Worm (Caenorhabditis elegans) whole organism, young adult: Measurements from ENCODE around the gene cutl-19.

Source experiments
- B0261.1 ChIP-seq: sonication (generic microtip); optimal IDR thresholded peaks from 2 replicates; lab custom pipeline; 2016; ENCODE audit warnings: mild to moderate bottlenecking, missing genetic modification characterization, moderate library complexity, missing compliant biosample characterization
- F55B11.4 ChIP-seq: sonication (generic microtip); optimal IDR thresholded peaks from 2 replicates; lab custom pipeline; 2016; ENCODE audit warnings: missing compliant biosample characterization, missing genetic modification characterization, borderline replicate concordance; ENCODE audit not compliant: insufficient read depth
- F57A8.1 ChIP-seq: fragments of 200-800 bp; sonication (Bioruptor generic); optimal IDR thresholded peaks from 2 replicates; lab custom pipeline; 2018; ENCODE audit warnings: mild to moderate bottlenecking, missing genetic modification characterization, moderate library complexity, missing compliant biosample characterization
- T07F8.4 ChIP-seq: sonication (generic microtip); optimal IDR thresholded peaks from 2 replicates; lab custom pipeline; 2016; ENCODE audit warnings: mild to moderate bottlenecking, missing genetic modification characterization, moderate library complexity, missing compliant biosample characterization
- ZK185.1 ChIP-seq: sonication (generic microtip); optimal IDR thresholded peaks from 2 replicates; lab custom pipeline; 2016; ENCODE audit warnings: mild to moderate bottlenecking, missing genetic modification characterization, missing compliant biosample characterization; ENCODE audit not compliant: poor library complexity, severe bottlenecking
- akir-1 ChIP-seq: fragments of 200-800 bp; sonication (Bioruptor generic); optimal IDR thresholded peaks from 2 replicates; lab custom pipeline; 2018; ENCODE audit warnings: mild to moderate bottlenecking, missing genetic modification characterization, moderate library complexity, missing compliant biosample characterization
- athp-1 ChIP-seq: sonication (generic microtip); optimal IDR thresholded peaks from 2 replicates; lab custom pipeline; 2017; ENCODE audit warnings: mild to moderate bottlenecking, missing genetic modification characterization, missing compliant biosample characterization
- attf-3 ChIP-seq: fragments of 200-800 bp; sonication (Bioruptor generic); conservative IDR thresholded peaks from 2 replicates; pipeline ENCODE4 v1.3.6; 2022; ENCODE audit warnings: missing genetic modification reagents, missing genetic modification characterization, missing compliant biosample characterization
- attf-5 ChIP-seq: fragments of 200-800 bp; sonication (Bioruptor generic); optimal IDR thresholded peaks from 2 replicates; lab custom pipeline; 2018; ENCODE audit warnings: mild to moderate bottlenecking, missing genetic modification characterization, missing compliant biosample characterization
- attf-6 ChIP-seq: fragments of 200-800 bp; sonication (Bioruptor generic); IDR thresholded peaks from 2 replicates; pipeline ENCODE4 v1.3.6; 2022; ENCODE audit warnings: missing genetic modification reagents, missing genetic modification characterization, missing compliant biosample characterization
- bed-2 ChIP-seq: fragments of 200-800 bp; sonication (Bioruptor generic); IDR thresholded peaks from 2 replicates; pipeline ENCODE4 v1.3.6; 2022; ENCODE audit warnings: missing genetic modification reagents, missing genetic modification characterization, missing compliant biosample characterization
- ccch-3 ChIP-seq: fragments of 200-800 bp; sonication (Bioruptor generic); optimal IDR thresholded peaks from 2 replicates; lab custom pipeline; 2018; ENCODE audit warnings: mild to moderate bottlenecking, missing genetic modification characterization, missing compliant biosample characterization
- cebp-2 ChIP-seq: fragments of 200-800 bp; sonication (Bioruptor generic); IDR thresholded peaks from 2 replicates; pipeline ENCODE4 v1.3.6; 2022; ENCODE audit warnings: missing genetic modification characterization, missing compliant biosample characterization
- ceh-27 ChIP-seq: fragments of 200-800 bp; sonication (Bioruptor generic); optimal IDR thresholded peaks from 2 replicates; lab custom pipeline; 2018; ENCODE audit warnings: mild to moderate bottlenecking, missing genetic modification characterization, moderate library complexity, missing compliant biosample characterization
- ceh-40 ChIP-seq: fragments of 200-800 bp; sonication (Bioruptor generic); IDR thresholded peaks from 2 replicates; pipeline ENCODE4 v1.3.6; 2022; ENCODE audit warnings: missing genetic modification characterization, missing compliant biosample characterization
- die-1 ChIP-seq: sonication (generic microtip); optimal IDR thresholded peaks from 2 replicates; lab custom pipeline; 2016; ENCODE audit warnings: missing genotype, mild to moderate bottlenecking, missing genetic modification characterization, missing compliant biosample characterization
- dox-1 ChIP-seq: fragments of 200-800 bp; sonication (Bioruptor generic); IDR thresholded peaks from 2 replicates; pipeline ENCODE4 v1.3.6; 2022; ENCODE audit warnings: missing genetic modification reagents, missing genetic modification characterization, missing compliant biosample characterization
- dpff-1 ChIP-seq: sonication (generic microtip); optimal IDR thresholded peaks from 2 replicates; lab custom pipeline; 2017; ENCODE audit warnings: mild to moderate bottlenecking, missing genetic modification characterization, missing compliant biosample characterization
- egl-18 ChIP-seq: fragments of 200-800 bp; sonication (Bioruptor generic); IDR thresholded peaks from 2 replicates; pipeline ENCODE4 v1.3.6; 2022; ENCODE audit warnings: missing genetic modification reagents, missing genetic modification characterization, missing compliant biosample characterization
- egrh-3 ChIP-seq: fragments of 200-800 bp; sonication (Bioruptor generic); IDR thresholded peaks from 2 replicates; pipeline ENCODE4 v1.3.6; 2022; ENCODE audit warnings: missing genetic modification reagents, missing genetic modification characterization, missing compliant biosample characterization
- ekl-4 ChIP-seq: fragments of 200-800 bp; sonication (Bioruptor generic); IDR thresholded peaks from 2 replicates; pipeline ENCODE4 v1.3.6; 2022; ENCODE audit warnings: missing genetic modification reagents, missing genetic modification characterization, missing compliant biosample characterization
- ets-4 ChIP-seq: fragments of 200-800 bp; sonication (Bioruptor generic); optimal IDR thresholded peaks from 2 replicates; lab custom pipeline; 2018; ENCODE audit warnings: mild to moderate bottlenecking, missing genetic modification characterization, missing compliant biosample characterization
- hlh-12 ChIP-seq: sonication (generic microtip); optimal IDR thresholded peaks from 2 replicates; lab custom pipeline; 2016; ENCODE audit warnings: missing genetic modification characterization, missing compliant biosample characterization
- let-526 ChIP-seq: fragments of 200-800 bp; sonication (Bioruptor generic); IDR thresholded peaks from 2 replicates; pipeline ENCODE4 v1.3.6; 2022; ENCODE audit warnings: missing genetic modification reagents, missing genetic modification characterization, missing compliant biosample characterization
- lin-40 ChIP-seq: sonication (generic microtip); optimal IDR thresholded peaks from 2 replicates; lab custom pipeline; 2016; ENCODE audit warnings: missing genetic modification characterization, mild to moderate bottlenecking, missing compliant biosample characterization, missing genotype, missing genetic modification reagents
- lin-54 ChIP-seq: fragments of 200-800 bp; sonication (Bioruptor generic); optimal IDR thresholded peaks from 2 replicates; lab custom pipeline; 2018; ENCODE audit warnings: mild to moderate bottlenecking, missing genetic modification characterization, missing compliant biosample characterization
- lsy-27 ChIP-seq: sonication (generic microtip); optimal IDR thresholded peaks from 2 replicates; lab custom pipeline; 2017; ENCODE audit warnings: missing genetic modification characterization, mild to moderate bottlenecking, missing compliant biosample characterization, antibody characterized with exemption, missing genotype, borderline replicate concordance; ENCODE audit not compliant: insufficient read depth
- mel-28 ChIP-seq: sonication (generic microtip); optimal IDR thresholded peaks from 2 replicates; lab custom pipeline; 2016; ENCODE audit warnings: borderline replicate concordance, mild to moderate bottlenecking, missing genetic modification characterization, missing compliant biosample characterization
- mes-4 ChIP-seq: sonication (generic microtip); optimal IDR thresholded peaks from 2 replicates; lab custom pipeline; 2016; ENCODE audit warnings: missing genotype, missing genetic modification characterization, missing compliant biosample characterization
- nfyb-1 ChIP-seq: fragments of 200-800 bp; sonication (Bioruptor generic); IDR thresholded peaks from 2 replicates; pipeline ENCODE4 v1.3.6; 2022; ENCODE audit warnings: missing genetic modification reagents, missing genetic modification characterization, missing compliant biosample characterization
- nhr-179 ChIP-seq: sonication (generic microtip); optimal IDR thresholded peaks from 2 replicates; lab custom pipeline; 2016; ENCODE audit warnings: mild to moderate bottlenecking, missing genetic modification characterization, missing compliant biosample characterization
- nhr-80 ChIP-seq: sonication (generic microtip); optimal IDR thresholded peaks from 2 replicates; lab custom pipeline; 2016; ENCODE audit warnings: missing genetic modification characterization, missing compliant biosample characterization
- nhr-90 ChIP-seq: sonication (generic microtip); optimal IDR thresholded peaks from 2 replicates; lab custom pipeline; 2016; ENCODE audit warnings: missing genotype, mild to moderate bottlenecking, missing genetic modification characterization, missing compliant biosample characterization
- pbrm-1 ChIP-seq: fragments of 200-800 bp; sonication (Bioruptor generic); IDR thresholded peaks from 2 replicates; pipeline ENCODE4 v1.3.6; 2022; ENCODE audit warnings: missing genetic modification reagents, missing genetic modification characterization, missing compliant biosample characterization
- pha-4 ChIP-seq: fragments of 150-350 bp; sonication (generic microtip); optimal IDR thresholded peaks from 2 replicates; lab custom pipeline; 2014; ENCODE audit warnings: missing biosample characterization, missing genetic modification reagents, missing genetic modification characterization
- rec-8 ChIP-seq, 2 experiments: sonication (generic microtip); optimal IDR thresholded peaks; 2 replicates each; lab custom pipeline; 2016; ENCODE audit warnings: mild to moderate bottlenecking in 2 of 2, missing genetic modification characterization in 2 of 2, missing genetic modification reagents in 2 of 2, missing genotype in 2 of 2, missing biosample characterization in 1 of 2, missing compliant biosample characterization in 1 of 2, moderate library complexity in 1 of 2
- snpc-1.1 ChIP-seq: sonication (generic microtip); optimal IDR thresholded peaks from 2 replicates; lab custom pipeline; 2017; ENCODE audit warnings: missing genetic modification characterization, mild to moderate bottlenecking, missing compliant biosample characterization, antibody characterized with exemption, moderate library complexity, missing genotype, missing genetic modification reagents; ENCODE audit not compliant: insufficient read depth
- tlf-1 ChIP-seq: fragments of 200-800 bp; sonication (Bioruptor generic); optimal IDR thresholded peaks from 2 replicates; lab custom pipeline; 2018; ENCODE audit warnings: mild to moderate bottlenecking, missing genetic modification characterization, missing compliant biosample characterization
- unc-62 ChIP-seq: fragments of 150-350 bp; optimal IDR thresholded peaks from 2 replicates; lab custom pipeline; 2014; ENCODE audit warnings: missing biosample characterization, missing genetic modification reagents, missing genetic modification characterization
- ztf-25 ChIP-seq: fragments of 200-800 bp; sonication (Bioruptor generic); IDR thresholded peaks from 2 replicates; pipeline ENCODE4 v1.3.6; 2022; ENCODE audit warnings: missing genetic modification reagents, missing genetic modification characterization, missing compliant biosample characterization
- ztf-28 ChIP-seq: fragments of 200-800 bp; sonication (Bioruptor generic); IDR thresholded peaks from 2 replicates; pipeline ENCODE4 v1.3.6; 2022; ENCODE audit warnings: missing genetic modification reagents, missing genetic modification characterization, missing compliant biosample characterization

Gene cutl-19

ce11 chrIII:5201267-5201666 is 16.1 kb downstream of the cutl-19 start (continued):
- TF ChIP-seq lin-40 (tag; lab: Kevin White, UChicago): no peak
- TF ChIP-seq, all 124 proteins: peak for 7

DNA sequence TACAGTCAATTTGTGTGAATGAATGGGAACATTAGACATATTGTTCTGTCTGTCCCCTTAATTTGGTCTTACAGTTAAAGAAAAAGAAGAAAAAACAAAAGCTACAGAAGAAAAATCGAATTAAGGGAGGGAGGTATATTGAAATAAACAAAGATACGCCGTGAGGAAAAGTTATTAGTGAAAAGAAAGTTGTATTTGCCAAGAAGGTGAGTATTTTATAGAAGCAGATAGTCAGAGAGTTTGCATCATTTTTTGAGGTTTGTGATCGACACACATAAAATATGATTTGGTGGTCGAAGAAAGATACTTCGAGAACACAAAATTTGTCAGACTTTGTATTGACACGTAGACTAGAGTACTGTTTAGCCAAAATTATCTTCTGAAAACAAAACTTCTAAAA is 17.1 kb downstream of the cutl-19 start:
- TF ChIP-seq pha-4 (tag; lab: Kevin White, UChicago) (peak; percentile 22), pbrm-1 (no peak), lin-54 (GFP tag; lab: Kevin White, UChicago) (peak; percentile 1), nhr-80 (peak; percentile 29)

DNA sequence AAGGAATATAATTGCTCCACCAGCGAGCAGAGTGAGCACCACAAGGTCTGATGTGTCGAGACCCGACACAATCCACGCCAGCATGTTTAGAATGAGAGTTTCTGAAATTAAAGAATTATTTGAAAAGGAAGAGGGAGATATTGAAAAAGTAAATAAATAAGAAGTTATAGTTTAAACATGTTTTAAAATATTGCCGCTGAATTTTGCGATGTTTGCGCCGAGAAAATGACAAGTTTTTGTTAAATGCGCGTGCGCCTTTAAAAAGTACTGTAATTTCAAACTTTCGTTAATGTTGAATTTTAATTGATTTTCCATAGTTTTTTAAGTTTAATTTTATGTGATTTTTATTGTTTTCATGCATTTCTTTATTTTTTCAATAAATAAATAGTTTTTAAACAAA is 17.8 kb downstream of the cutl-19 start, which contains the start of gene emb-8:
TSS of gene emb-8 (minus strand) at position 101 of the 400 bp plus-strand sequence.
- no peak for TF ChIP-seq ztf-25 (GFP tag; lab: Robert Waterston, UW)
- TF ChIP-seq attf-6 (GFP tag; lab: Robert Waterston, UW): peak; percentile 32; the same call in 1 of the 2 replicates
- TF ChIP-seq akir-1 (GFP tag; lab: Kevin White, UChicago): no peak
- TF ChIP-seq ccch-3 (GFP tag; lab: Kevin White, UChicago): no peak
- no peak for TF ChIP-seq tlf-1
- TF ChIP-seq nhr-179 (tag; lab: Kevin White, UChicago): no peak
- TF ChIP-seq rec-8 (tag; optimal IDR thresholded peaks at IDR 0.05; lab: Kevin White, UChicago): no peak
- TF ChIP-seq unc-62 (GFP tag; lab: Kevin White, UChicago): no peak
- TF ChIP-seq egl-18 (GFP tag; lab: Robert Waterston, UW): 0 out of 2 replicates have a peak, but pooled peaks have one; percentile 31
- no peak for TF ChIP-seq F57A8.1 (GFP tag; lab: Kevin White, UChicago)
- TF ChIP-seq lsy-27 (tag; lab: Kevin White, UChicago): no peak
- no peak for TF ChIP-seq cebp-2

DNA sequence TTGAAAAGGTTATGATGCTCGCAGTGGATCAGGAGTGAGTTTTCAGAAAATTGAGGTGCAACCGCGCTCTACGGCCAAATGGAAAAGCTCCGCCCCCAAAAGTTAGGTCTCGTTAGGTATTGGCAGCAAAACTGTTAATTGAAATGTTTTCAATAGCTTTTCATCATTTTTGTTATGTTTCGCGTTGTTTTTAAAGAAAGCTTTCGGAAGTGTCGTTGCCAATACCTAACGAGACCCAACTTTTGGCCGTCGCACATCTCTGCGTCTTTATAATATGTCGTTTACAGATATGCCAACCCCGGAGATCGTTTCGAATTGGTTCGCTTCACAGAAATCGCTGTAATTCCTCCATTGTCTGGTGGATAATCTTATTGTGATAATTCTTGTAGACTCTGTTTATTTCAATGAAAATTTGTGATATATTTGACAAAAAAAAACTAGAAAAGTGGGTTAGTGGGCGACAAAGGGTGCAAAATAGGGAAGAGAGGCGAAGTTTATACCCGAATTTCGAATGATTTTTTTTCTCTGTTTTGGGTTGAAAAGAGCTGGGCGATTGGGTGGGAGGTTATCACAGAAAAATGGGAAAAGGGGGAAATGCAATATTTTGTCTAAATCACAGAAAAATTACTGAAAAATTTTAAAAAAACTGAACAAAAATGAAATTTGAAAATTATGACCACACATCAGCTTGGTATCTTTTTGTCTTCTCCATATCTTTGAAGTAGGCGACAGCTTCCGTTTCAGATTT is 20.9 kb downstream of the cutl-19 start:
- TF ChIP-seq snpc-1.1 (tag; lab: Kevin White, UChicago) (no peak), attf-5 (GFP tag; lab: Kevin White, UChicago) (peak; percentile 40), F55B11.4 (tag; lab: Kevin White, UChicago) (no peak), dox-1 (GFP tag; lab: Robert Waterston, UW) (peak; percentile 27; the same call in 1 of the 2 replicates), ZK185.1 (tag; lab: Kevin White, UChicago) (peak; percentile 45), egrh-3 (GFP tag; lab: Robert Waterston, UW) (no peak), let-526 (GFP tag; lab: Robert Waterston, UW) (no peak), ceh-27 (GFP tag; lab: Kevin White, UChicago) (peak; percentile 25), athp-1 (tag; lab: Kevin White, UChicago) (peak; percentile 58), mes-4 (no peak), T07F8.4 (no peak), nfyb-1 (GFP tag; lab: Robert Waterston, UW) (peak; percentile 83), ccch-3 (GFP tag; lab: Kevin White, UChicago) (no peak), akir-1 (GFP tag; lab: Kevin White, UChicago) (no peak), nhr-179 (tag; lab: Kevin White, UChicago) (no peak), hlh-12 (tag; lab: Kevin White, UChicago) (no peak), B0261.1 (tag; lab: Kevin White, UChicago) (no peak), attf-3 (GFP tag; lab: Robert Waterston, UW) (no peak), attf-6 (GFP tag; lab: Robert Waterston, UW) (no peak), die-1 (tag; lab: Kevin White, UChicago) (no peak), ztf-28 (GFP tag; lab: Robert Waterston, UW) (no peak), egl-18 (GFP tag; lab: Robert Waterston, UW) (no peak), bed-2 (GFP tag; lab: Robert Waterston, UW) (no peak), ets-4 (no peak), dpff-1 (tag; lab: Kevin White, UChicago) (no peak), nhr-90 (tag; lab: Kevin White, UChicago) (peak; percentile 87), ceh-40 (no peak), ekl-4 (peak; percentile 56; the same call in 1 of the 2 replicates), mel-28 (tag; lab: Kevin White, UChicago) (no peak)
